Fruit fly (Drosophila melanogaster) whole organism, embryonic: ENCODE data around the gene Socs36E.
A peak's percentile ranks its signal among the peaks of the same experiment; 100 is the strongest.

Experiments used
- Atf3 ChIP-seq: fragments of 200-800 bp; sonication (Bioruptor generic); optimal IDR thresholded peaks from 3 replicates; lab custom pipeline; 2016; ENCODE audit warnings: missing biosample characterization, missing genetic modification characterization
- B-H2 ChIP-seq: fragments of 200-800 bp; sonication (Bioruptor generic); optimal IDR thresholded peaks from 2 replicates; lab custom pipeline; 2018; ENCODE audit warnings: missing biosample characterization, mild to moderate bottlenecking, missing genetic modification characterization
- Bdp1 ChIP-seq: fragments of 200-800 bp; sonication (Bioruptor generic); optimal IDR thresholded peaks from 3 replicates; lab custom pipeline; 2016; ENCODE audit warnings: missing biosample characterization, missing genetic modification characterization
- Bgb ChIP-seq: fragments of 200-800 bp; sonication (Bioruptor generic); IDR thresholded peaks from 2 replicates; pipeline ENCODE4 v1.3.6; 2022; ENCODE audit warnings: missing biosample characterization, missing genetic modification characterization; ENCODE audit not compliant: partially characterized antibody
- BtbVII ChIP-seq: fragments of 200-800 bp; sonication (Bioruptor generic); optimal IDR thresholded peaks from 3 replicates; lab custom pipeline; 2017; ENCODE audit warnings: missing biosample characterization, mild to moderate bottlenecking, missing genetic modification characterization
- Bteb2 ChIP-seq: fragments of 200-800 bp; sonication (Bioruptor generic); optimal IDR thresholded peaks from 2 replicates; lab custom pipeline; 2016; ENCODE audit warnings: missing biosample characterization, missing genetic modification characterization
- CG10543 ChIP-seq: fragments of 200-800 bp; sonication (Bioruptor generic); optimal IDR thresholded peaks from 3 replicates; lab custom pipeline; 2017; ENCODE audit warnings: missing biosample characterization, mild to moderate bottlenecking, missing genetic modification characterization, moderate library complexity
- CG11093 ChIP-seq: fragments of 200-800 bp; sonication (Bioruptor generic); IDR thresholded peaks from 3 replicates; pipeline ENCODE4 v1.3.6; 2022; ENCODE audit warnings: missing biosample characterization, missing genetic modification characterization
- CG11398 ChIP-seq: fragments of 200-800 bp; sonication (Bioruptor generic); optimal IDR thresholded peaks from 2 replicates; lab custom pipeline; 2016; ENCODE audit warnings: missing biosample characterization, missing genetic modification characterization
- CG12236 ChIP-seq: fragments of 200-800 bp; sonication (Bioruptor generic); optimal IDR thresholded peaks from 2 replicates; lab custom pipeline; 2016; ENCODE audit warnings: missing biosample characterization, missing genetic modification characterization
- CG1233 ChIP-seq: fragments of 200-800 bp; sonication (Bioruptor generic); optimal IDR thresholded peaks from 4 replicates; lab custom pipeline; 2018; ENCODE audit warnings: missing biosample characterization, mild to moderate bottlenecking, missing genetic modification characterization
- CG13624 ChIP-seq: fragments of 200-800 bp; sonication (Bioruptor generic); optimal IDR thresholded peaks from 2 replicates; lab custom pipeline; 2016; ENCODE audit warnings: missing biosample characterization, missing genetic modification characterization
- CG13775 ChIP-seq: fragments of 200-800 bp; sonication (Bioruptor generic); optimal IDR thresholded peaks from 3 replicates; lab custom pipeline; 2017; ENCODE audit warnings: missing biosample characterization, mild to moderate bottlenecking, missing genetic modification characterization
- CG13894 ChIP-seq: fragments of 200-800 bp; sonication (Bioruptor generic); optimal IDR thresholded peaks from 3 replicates; lab custom pipeline; 2018; ENCODE audit warnings: missing biosample characterization, mild to moderate bottlenecking, missing genetic modification characterization, moderate library complexity
- CG15073 ChIP-seq: fragments of 200-800 bp; sonication (Bioruptor generic); optimal IDR thresholded peaks from 2 replicates; lab custom pipeline; 2016; ENCODE audit warnings: missing biosample characterization, missing genetic modification characterization
- CG16863 ChIP-seq: fragments of 200-800 bp; sonication (Bioruptor generic); optimal IDR thresholded peaks from 3 replicates; lab custom pipeline; 2016; ENCODE audit warnings: missing biosample characterization, missing genetic modification characterization
- CG31365 ChIP-seq: fragments of 200-800 bp; sonication (Bioruptor generic); optimal IDR thresholded peaks from 2 replicates; lab custom pipeline; 2018; ENCODE audit warnings: missing biosample characterization, mild to moderate bottlenecking, missing genetic modification characterization
- CG3847 ChIP-seq: fragments of 200-800 bp; sonication (Bioruptor generic); IDR thresholded peaks from 2 replicates; pipeline ENCODE4 v1.3.6; 2022; ENCODE audit warnings: missing biosample characterization, missing genetic modification characterization
- CG5180 ChIP-seq: fragments of 200-800 bp; sonication (Bioruptor generic); optimal IDR thresholded peaks from 3 replicates; lab custom pipeline; 2017; ENCODE audit warnings: missing biosample characterization, missing genetic modification characterization, mild to moderate bottlenecking, moderate library complexity, missing genetic modification reagents
- CG5953 ChIP-seq: fragments of 200-800 bp; sonication (Bioruptor generic); IDR thresholded peaks from 2 replicates; pipeline ENCODE4 v1.3.6; 2022; ENCODE audit warnings: missing biosample characterization, missing genetic modification characterization
- CG7271 ChIP-seq: fragments of 200-800 bp; sonication (Bioruptor generic); optimal IDR thresholded peaks from 2 replicates; lab custom pipeline; 2018; ENCODE audit warnings: missing biosample characterization, mild to moderate bottlenecking, missing genetic modification characterization, moderate library complexity
- CG7745 ChIP-seq: fragments of 200-800 bp; sonication (Bioruptor generic); optimal IDR thresholded peaks from 2 replicates; lab custom pipeline; 2018; ENCODE audit warnings: missing biosample characterization, mild to moderate bottlenecking, missing genetic modification characterization, moderate library complexity
- CG7786 ChIP-seq: fragments of 200-800 bp; sonication (Bioruptor generic); optimal IDR thresholded peaks from 2 replicates; lab custom pipeline; 2016; ENCODE audit warnings: missing biosample characterization, missing genetic modification characterization
- Dad ChIP-seq: fragments of 200-800 bp; sonication (Bioruptor generic); optimal IDR thresholded peaks from 3 replicates; lab custom pipeline; 2016; ENCODE audit warnings: missing biosample characterization, missing genetic modification characterization
- Dip3 ChIP-seq: fragments of 200-800 bp; sonication (Bioruptor generic); optimal IDR thresholded peaks from 3 replicates; lab custom pipeline; 2016; ENCODE audit warnings: missing biosample characterization, missing genetic modification characterization
- Dll ChIP-seq: fragments of 200-800 bp; sonication (Bioruptor generic); IDR thresholded peaks from 4 replicates; pipeline ENCODE4 v1.3.6; 2022; ENCODE audit warnings: missing biosample characterization, missing genetic modification characterization; ENCODE audit not compliant: partially characterized antibody
- H2.0 ChIP-seq: fragments of 200-800 bp; sonication (Bioruptor generic); IDR thresholded peaks from 2 replicates; pipeline ENCODE4 v1.3.6; 2022; ENCODE audit warnings: missing biosample characterization, missing genetic modification characterization
- Hmx ChIP-seq: fragments of 200-800 bp; sonication (Bioruptor generic); optimal IDR thresholded peaks from 2 replicates; lab custom pipeline; 2016; ENCODE audit warnings: missing biosample characterization, missing genetic modification characterization
- Hr3 ChIP-seq: fragments of 200-800 bp; sonication (Bioruptor generic); optimal IDR thresholded peaks from 3 replicates; lab custom pipeline; 2016; ENCODE audit warnings: missing biosample characterization, missing genetic modification characterization
- Hr39 ChIP-seq: fragments of >200 bp; optimal IDR thresholded peaks from 2 replicates; lab custom pipeline; 2017
- Lhr ChIP-seq: fragments of 200-800 bp; sonication (Bioruptor generic); optimal IDR thresholded peaks from 3 replicates; lab custom pipeline; 2017; ENCODE audit warnings: mild to moderate bottlenecking, missing biosample characterization, missing genetic modification reagents, missing genetic modification characterization
- Mes4 ChIP-seq: fragments of 200-800 bp; sonication (Bioruptor generic); optimal IDR thresholded peaks from 2 replicates; lab custom pipeline; 2016; ENCODE audit warnings: missing biosample characterization, missing genetic modification characterization
- Myb ChIP-seq: fragments of 200-800 bp; sonication (Bioruptor generic); optimal IDR thresholded peaks from 2 replicates; lab custom pipeline; 2016; ENCODE audit warnings: missing biosample characterization, missing genetic modification characterization
- Nf-YB ChIP-seq: fragments of 200-800 bp; sonication (Bioruptor generic); optimal IDR thresholded peaks from 3 replicates; lab custom pipeline; 2019; ENCODE audit warnings: missing biosample characterization, mild to moderate bottlenecking, missing genetic modification characterization, moderate library complexity
- PHDP ChIP-seq: fragments of 200-800 bp; sonication (Bioruptor generic); optimal IDR thresholded peaks from 3 replicates; lab custom pipeline; 2018; ENCODE audit warnings: missing biosample characterization, mild to moderate bottlenecking, missing genetic modification characterization, moderate library complexity
- Ravus ChIP-seq: fragments of 200-800 bp; sonication (Bioruptor generic); IDR thresholded peaks from 2 replicates; pipeline ENCODE4 v1.3.6; 2022; ENCODE audit warnings: missing biosample characterization, missing genetic modification characterization
- Stat92E ChIP-seq, 3 experiments: fragments of >200 bp in 2 of 3; fragments of 200-800 bp in 1 of 3; sonication (Bioruptor generic) in 1 of 3; optimal IDR thresholded peaks; 2 replicates each; lab custom pipeline; 2017 to 2019; ENCODE audit warnings: missing biosample characterization in 3 of 3, missing genetic modification characterization in 3 of 3, mild to moderate bottlenecking in 1 of 3, moderate library complexity in 1 of 3
- TFAM ChIP-seq: fragments of 200-800 bp; sonication (Bioruptor generic); optimal IDR thresholded peaks from 2 replicates; lab custom pipeline; 2017; ENCODE audit warnings: missing biosample characterization, missing genetic modification characterization, inconsistent platforms
- amos ChIP-seq: fragments of 200-800 bp; sonication (Bioruptor generic); IDR thresholded peaks from 2 replicates; pipeline ENCODE4 v1.3.6; 2022; ENCODE audit warnings: missing biosample characterization, missing genetic modification characterization; ENCODE audit not compliant: partially characterized antibody
- aop ChIP-seq: fragments of 200-800 bp; sonication (Bioruptor generic); IDR thresholded peaks from 2 replicates; pipeline ENCODE4 v1.3.6; 2022; ENCODE audit warnings: missing biosample characterization, missing genetic modification characterization
- bcd ChIP-seq: fragments of 200-800 bp; sonication (Bioruptor generic); optimal IDR thresholded peaks from 2 replicates; lab custom pipeline; 2017; ENCODE audit warnings: missing biosample characterization, mild to moderate bottlenecking, missing genetic modification characterization
- da ChIP-seq: fragments of 200-800 bp; sonication (Bioruptor generic); optimal IDR thresholded peaks from 2 replicates; lab custom pipeline; 2016; ENCODE audit warnings: missing biosample characterization, missing genetic modification characterization
- emc ChIP-seq: fragments of 200-800 bp; sonication (Bioruptor generic); optimal IDR thresholded peaks from 2 replicates; lab custom pipeline; 2016; ENCODE audit warnings: missing biosample characterization, missing genetic modification characterization
- jing ChIP-seq: fragments of 200-800 bp; sonication (Bioruptor generic); optimal IDR thresholded peaks from 2 replicates; lab custom pipeline; 2018; ENCODE audit warnings: missing biosample characterization, mild to moderate bottlenecking, missing genetic modification characterization
- onecut ChIP-seq: fragments of 200-800 bp; sonication (Bioruptor generic); IDR thresholded peaks from 2 replicates; pipeline ENCODE4 v1.3.6; 2022; ENCODE audit warnings: missing biosample characterization, missing genetic modification characterization
- pros ChIP-seq: fragments of 200-800 bp; sonication (Bioruptor generic); optimal IDR thresholded peaks from 3 replicates; lab custom pipeline; 2019; ENCODE audit warnings: missing biosample characterization, mild to moderate bottlenecking, missing genetic modification characterization, moderate library complexity
- row ChIP-seq: fragments of 200-800 bp; sonication (Bioruptor generic); IDR thresholded peaks from 3 replicates; pipeline ENCODE4 v1.3.6; 2022; ENCODE audit warnings: missing biosample characterization, missing genetic modification characterization
- sim ChIP-seq: fragments of 200-800 bp; sonication (Bioruptor generic); IDR thresholded peaks from 2 replicates; pipeline ENCODE4 v1.3.6; 2022; ENCODE audit warnings: missing biosample characterization, missing genetic modification characterization
- vfl ChIP-seq: fragments of 200-800 bp; sonication (Bioruptor generic); optimal IDR thresholded peaks from 2 replicates; lab custom pipeline; 2016; ENCODE audit warnings: missing biosample characterization, missing genetic modification characterization
- vvl ChIP-seq: fragments of 200-800 bp; sonication (Bioruptor generic); IDR thresholded peaks from 2 replicates; pipeline ENCODE4 v1.3.6; 2022; ENCODE audit warnings: missing biosample characterization, missing genetic modification characterization
- zf30C ChIP-seq: fragments of 200-800 bp; sonication (Bioruptor generic); optimal IDR thresholded peaks from 3 replicates; lab custom pipeline; 2018; ENCODE audit warnings: missing biosample characterization, mild to moderate bottlenecking, missing genetic modification characterization

Socs36E gene

dm6 chr2L:18152172-18152639 lies at the start of gene Socs36E (continued):
- TF ChIP-seq TFAM (GFP tag; lab: Kevin White, UChicago): no peak
- no peak for TF ChIP-seq CG10543
- TF ChIP-seq CG31365 (tag; lab: Kevin White, UChicago): peak; percentile 44
- TF ChIP-seq vfl (GFP tag; lab: Kevin White, UChicago): peak; percentile 52
- TF ChIP-seq amos (GFP tag; lab: Robert Waterston, UW): peak; percentile 70
- peak; percentile 18 for TF ChIP-seq Bteb2 (GFP tag; lab: Kevin White, UChicago)
- TF ChIP-seq Myb (GFP tag; lab: Kevin White, UChicago): peak; percentile 92
- peak; percentile 46 for TF ChIP-seq CG7786 (GFP tag; lab: Kevin White, UChicago)
- 0 out of 2 replicates have a peak, but pooled peaks have one; percentile 19 for TF ChIP-seq CG5953
- peak; percentile 61; the same call in 1 of the 2 replicates for TF ChIP-seq aop (GFP tag; lab: Robert Waterston, UW)
- TF ChIP-seq zf30C (GFP tag; lab: Kevin White, UChicago): peak; percentile 24
- peak; percentile 9 for TF ChIP-seq bcd
- peak; percentile 24 for TF ChIP-seq Atf3
- TF ChIP-seq CG13775: no peak
- no peak for TF ChIP-seq Hmx
- peak; percentile 31 for TF ChIP-seq CG7745
- TF ChIP-seq PHDP (tag; lab: Kevin White, UChicago): peak; percentile 45
- no peak for TF ChIP-seq Ravus (GFP tag; lab: Robert Waterston, UW)
- TF ChIP-seq vvl (GFP tag; lab: Robert Waterston, UW): peak; percentile 95
- peak; percentile 69 for TF ChIP-seq B-H2
- no peak for TF ChIP-seq CG16863 (GFP tag; lab: Kevin White, UChicago)
- peak; percentile 53 for TF ChIP-seq row (GFP tag; lab: Robert Waterston, UW)
- TF ChIP-seq Bdp1 (GFP tag; lab: Kevin White, UChicago): peak; percentile 49
- peak; percentile 32; the same call in 2 of the 4 replicates for TF ChIP-seq Dll
- TF ChIP-seq Hr3 (GFP tag; lab: Kevin White, UChicago): peak; percentile 97
- TF ChIP-seq CG3847 (GFP tag; lab: Robert Waterston, UW): peak; percentile 77
- no peak for TF ChIP-seq CG15073
- peak; percentile 31 for TF ChIP-seq CG11398 (GFP tag; lab: Kevin White, UChicago)
- no peak for TF ChIP-seq pros
- no peak for TF ChIP-seq sim (GFP tag; lab: Robert Waterston, UW)
- TF ChIP-seq CG5180 (GFP tag; lab: Kevin White, UChicago): no peak
- peak in 1 of 3 experiments; percentile 62 for TF ChIP-seq Stat92E (GFP tag; optimal IDR thresholded peaks at IDR 0.05; lab: Kevin White, UChicago)
- TF ChIP-seq H2.0 (GFP tag; lab: Robert Waterston, UW): no peak
- TF ChIP-seq Mes4 (GFP tag; lab: Kevin White, UChicago): peak; percentile 26
- peak; percentile 80 for TF ChIP-seq CG13894 (tag; lab: Kevin White, UChicago)
- TF ChIP-seq Nf-YB: peak; percentile 43
- TF ChIP-seq CG13624 (GFP tag; lab: Kevin White, UChicago): peak; percentile 43
- no peak for TF ChIP-seq CG7271
- TF ChIP-seq CG1233: no peak
- TF ChIP-seq jing (GFP tag; lab: Kevin White, UChicago): no peak
- TF ChIP-seq Dip3 (GFP tag; lab: Kevin White, UChicago): peak; percentile 7
- no peak for TF ChIP-seq Hr39 (lab: Kevin White, UChicago)
- peak; percentile 99 for TF ChIP-seq Lhr (GFP tag; lab: Kevin White, UChicago)
- no peak for TF ChIP-seq onecut
- no peak for TF ChIP-seq CG12236 (GFP tag; lab: Kevin White, UChicago)
- TF ChIP-seq Bgb: peak; percentile 77
- TF ChIP-seq da: peak; percentile 13
- no peak for TF ChIP-seq BtbVII (GFP tag; lab: Kevin White, UChicago)
- no peak for TF ChIP-seq CG11093 (GFP tag; lab: Robert Waterston, UW)
- peak; percentile 24 for TF ChIP-seq emc (GFP tag; lab: Kevin White, UChicago)
- peak; percentile 46 for TF ChIP-seq Dad (GFP tag; lab: Kevin White, UChicago)
